Fruit fly (Drosophila melanogaster) whole organism, embryonic: ENCODE measurements around the gene bbg.

Experiments used
- CG11456 ChIP-seq: fragments of 200-800 bp; sonication (Bioruptor generic); IDR thresholded peaks from 3 replicates; pipeline ENCODE4 v1.3.6; 2022; ENCODE audit warnings: missing biosample characterization, missing genetic modification characterization
- CG1233 ChIP-seq: fragments of 200-800 bp; sonication (Bioruptor generic); optimal IDR thresholded peaks from 4 replicates; lab custom pipeline; 2018; ENCODE audit warnings: missing biosample characterization, mild to moderate bottlenecking, missing genetic modification characterization
- CG18764 ChIP-seq: fragments of 200-800 bp; sonication (Bioruptor generic); optimal IDR thresholded peaks from 3 replicates; lab custom pipeline; 2016; ENCODE audit warnings: missing biosample characterization, missing genetic modification characterization
- CG8478 ChIP-seq: fragments of >200 bp; optimal IDR thresholded peaks from 2 replicates; lab custom pipeline; 2018
- NFAT ChIP-seq: fragments of 200-800 bp; sonication (Bioruptor generic); IDR thresholded peaks from 2 replicates; pipeline ENCODE4 v1.3.6; 2022; ENCODE audit warnings: missing biosample characterization, missing genetic modification characterization
- Sin3A ChIP-seq: fragments of >200 bp; optimal IDR thresholded peaks from 2 replicates; lab custom pipeline; 2018
- ac ChIP-seq: fragments of 200-800 bp; sonication (Bioruptor generic); optimal IDR thresholded peaks from 3 replicates; lab custom pipeline; 2017; ENCODE audit warnings: missing biosample characterization, mild to moderate bottlenecking, missing genetic modification characterization
- run ChIP-seq: fragments of 200-800 bp; sonication (Bioruptor generic); optimal IDR thresholded peaks from 3 replicates; lab custom pipeline; 2018; ENCODE audit warnings: missing biosample characterization, mild to moderate bottlenecking, missing genetic modification characterization
- so ChIP-seq: fragments of 200-800 bp; sonication (Bioruptor generic); IDR thresholded peaks from 3 replicates; pipeline ENCODE4 v1.3.6; 2022; ENCODE audit warnings: missing biosample characterization, missing genetic modification characterization
- unc-4 ChIP-seq: fragments of 200-800 bp; sonication (Bioruptor generic); IDR thresholded peaks from 2 replicates; pipeline ENCODE4 v1.3.6; 2022; ENCODE audit warnings: missing biosample characterization, missing genetic modification characterization; ENCODE audit not compliant: partially characterized antibody

DNA sequence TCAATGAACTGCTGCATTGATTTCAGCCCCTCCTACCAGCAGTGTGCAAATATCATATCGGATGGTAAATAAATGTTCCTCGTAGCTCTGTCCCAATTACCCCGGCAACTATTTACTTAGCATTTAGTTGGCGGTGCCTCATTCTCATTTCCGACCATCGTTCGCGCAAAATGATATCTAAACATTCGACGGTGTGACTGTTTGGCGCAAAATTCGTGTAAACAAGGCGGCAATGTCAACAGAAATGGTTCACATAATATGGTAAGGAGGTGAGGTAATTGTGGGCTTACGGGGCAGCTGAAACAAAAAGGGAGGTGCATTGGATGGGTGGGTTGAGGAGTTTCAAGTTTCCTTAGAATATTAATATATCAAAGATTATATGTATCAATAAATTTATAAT lies 28.3 kb upstream of the bbg start:
- TF ChIP-seq unc-4 (GFP tag; lab: Robert Waterston, UW) (no peak), NFAT (GFP tag; lab: Robert Waterston, UW) (no peak), CG1233 (no peak), run (tag; lab: Kevin White, UChicago) (no peak), CG18764 (no peak), so (GFP tag; lab: Robert Waterston, UW) (no peak), CG11456 (no peak), CG8478 (lab: Kevin White, UChicago) (no peak), Sin3A (no peak), ac (GFP tag; lab: Kevin White, UChicago) (no peak)
